Fruit fly (Drosophila melanogaster) whole organism, pupa: Measurements from ENCODE around the gene CG43054.

ENCODE experiments used
- CG10348 ChIP-seq: fragments of 200-800 bp; sonication (Bioruptor generic); IDR thresholded peaks from 2 replicates; pipeline ENCODE4 v1.3.6; 2022; ENCODE audit warnings: missing biosample characterization, missing genetic modification characterization
- CG12605 ChIP-seq: fragments of 200-800 bp; sonication (Bioruptor generic); IDR thresholded peaks from 2 replicates; pipeline ENCODE4 v1.3.6; 2022; ENCODE audit warnings: missing biosample characterization, missing genetic modification characterization
- CG8159 ChIP-seq: fragments of 200-800 bp; sonication (Bioruptor generic); optimal IDR thresholded peaks from 3 replicates; lab custom pipeline; 2018; ENCODE audit warnings: missing biosample characterization, mild to moderate bottlenecking, missing genetic modification characterization, moderate library complexity
- CG8301 ChIP-seq: fragments of 200-800 bp; sonication (Bioruptor generic); optimal IDR thresholded peaks from 2 replicates; lab custom pipeline; 2018; ENCODE audit warnings: missing biosample characterization, mild to moderate bottlenecking, missing genetic modification characterization
- D1 ChIP-seq: fragments of 200-800 bp; sonication (Bioruptor generic); optimal IDR thresholded peaks from 2 replicates; lab custom pipeline; 2018; ENCODE audit warnings: missing biosample characterization, mild to moderate bottlenecking, missing genetic modification characterization, moderate library complexity
- EcR ChIP-seq: fragments of 200-800 bp; sonication (Bioruptor generic); optimal IDR thresholded peaks from 3 replicates; lab custom pipeline; 2019; ENCODE audit warnings: missing biosample characterization, missing genetic modification characterization, mild to moderate bottlenecking, moderate library complexity, missing genetic modification reagents
- Pif1B ChIP-seq: fragments of 200-800 bp; sonication (Bioruptor generic); optimal IDR thresholded peaks from 3 replicates; lab custom pipeline; 2016; ENCODE audit warnings: missing biosample characterization, missing genetic modification characterization
- Snoo ChIP-seq: fragments of 200-800 bp; sonication (Bioruptor generic); optimal IDR thresholded peaks from 3 replicates; lab custom pipeline; 2017; ENCODE audit warnings: missing biosample characterization, mild to moderate bottlenecking, missing genetic modification characterization, inconsistent platforms

DNA sequence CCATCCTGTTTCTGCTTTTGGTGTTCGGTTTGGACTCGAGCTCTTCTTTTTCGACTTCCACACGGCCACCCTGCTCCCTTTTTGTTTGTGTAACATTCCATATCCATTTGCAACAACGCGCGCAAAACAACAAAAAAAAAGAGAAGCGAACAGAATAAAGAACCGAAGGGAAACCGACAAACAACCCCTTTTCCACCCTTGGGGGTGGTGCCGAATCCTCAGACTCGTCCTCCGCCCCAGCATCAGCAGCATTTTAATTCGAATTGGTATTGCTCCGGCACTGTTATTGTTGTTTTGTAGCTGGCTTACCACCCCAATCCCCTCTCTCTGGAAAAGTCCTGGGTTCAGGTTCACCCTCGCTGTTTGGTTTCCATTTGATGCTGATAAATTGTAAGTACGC, 42.7 kb upstream of the CG43054 start:
- TF ChIP-seq D1 (tag; lab: Kevin White, UChicago) (no peak), Pif1B (GFP tag; lab: Kevin White, UChicago) (no peak), CG10348 (GFP tag; lab: Robert Waterston, UW) (no peak), Snoo (tag; lab: Kevin White, UChicago) (no peak), CG8159 (no peak), CG12605 (GFP tag; lab: Robert Waterston, UW) (no peak), CG8301 (tag; lab: Kevin White, UChicago) (no peak), EcR (GFP tag; lab: Kevin White, UChicago) (no peak)
